Worm (Caenorhabditis elegans) whole organism, midembryonic: ENCODE data around the gene B0416.5.

Source experiments
- flt-1 ChIP-seq: fragments of 200-800 bp; sonication (Bioruptor generic); IDR thresholded peaks from 2 replicates; pipeline ENCODE4 v1.3.6; 2022; ENCODE audit warnings: missing genetic modification characterization, missing compliant biosample characterization
- klf-2 ChIP-seq: fragments of 200-800 bp; sonication (Bioruptor generic); conservative IDR thresholded peaks from 2 replicates; pipeline ENCODE4 v1.3.6; 2022; ENCODE audit warnings: missing genetic modification reagents, missing genetic modification characterization, missing compliant biosample characterization
- ref-1 ChIP-seq: fragments of 200-800 bp; sonication (Bioruptor generic); conservative IDR thresholded peaks from 2 replicates; pipeline ENCODE4 v1.3.6; 2022; ENCODE audit warnings: missing genetic modification reagents, missing genetic modification characterization, missing compliant biosample characterization
- ztf-23 ChIP-seq: fragments of 200-800 bp; sonication (Bioruptor generic); IDR thresholded peaks from 2 replicates; pipeline ENCODE4 v1.3.6; 2022; ENCODE audit warnings: missing genetic modification reagents, missing genetic modification characterization, missing compliant biosample characterization
- ztf-29 ChIP-seq: fragments of 200-800 bp; sonication (Bioruptor generic); IDR thresholded peaks from 2 replicates; pipeline ENCODE4 v1.3.6; 2022; ENCODE audit warnings: missing genetic modification reagents, missing genetic modification characterization, missing compliant biosample characterization

- TF ChIP-seq flt-1 (GFP tag; lab: Robert Waterston, UW) (no peak), ztf-23 (GFP tag; lab: Robert Waterston, UW) (no peak), ztf-29 (GFP tag; lab: Robert Waterston, UW) (no peak), klf-2 (GFP tag; lab: Robert Waterston, UW) (no peak), ref-1 (no peak)
Observed at ce11 chrX:9274574-9274973, 3.9 kb upstream of the B0416.5 start, which contains the start of gene B0416.10.
